Fruit fly (Drosophila melanogaster) whole organism, wandering third instar larva: ENCODE data around the gene Ykt6.

Experiments
- CrebA ChIP-seq: fragments of 200-800 bp; sonication (Bioruptor generic); optimal IDR thresholded peaks from 2 replicates; lab custom pipeline; 2016; ENCODE audit warnings: missing biosample characterization, mild to moderate bottlenecking, missing genetic modification characterization, borderline replicate concordance
- Hr78 ChIP-seq: fragments of >200 bp; optimal IDR thresholded peaks from 2 replicates; lab custom pipeline; 2017; ENCODE audit warnings: missing biosample characterization, missing genetic modification characterization
- jim ChIP-seq: fragments of 175-275, 200-325 bp; sonication (Bioruptor generic); optimal IDR thresholded peaks from 2 replicates; lab custom pipeline; 2016; ENCODE audit warnings: missing biosample characterization, mild to moderate bottlenecking, missing genetic modification characterization
- lola ChIP-seq: fragments of >200 bp; optimal IDR thresholded peaks from 2 replicates; lab custom pipeline; 2017; ENCODE audit warnings: missing biosample characterization, missing genetic modification characterization
- pan ChIP-seq: fragments of >200 bp; optimal IDR thresholded peaks from 2 replicates; lab custom pipeline; 2017
- psq ChIP-seq: fragments of 200-800 bp; sonication (Bioruptor generic); optimal IDR thresholded peaks from 3 replicates; lab custom pipeline; 2017; ENCODE audit warnings: missing biosample characterization, mild to moderate bottlenecking, missing genetic modification characterization, moderate library complexity
- rgr ChIP-seq: fragments of 200-800 bp; sonication (Bioruptor generic); optimal IDR thresholded peaks from 3 replicates; lab custom pipeline; 2016; ENCODE audit warnings: missing biosample characterization, mild to moderate bottlenecking, missing genetic modification characterization
- usp ChIP-seq: fragments of >200 bp; optimal IDR thresholded peaks from 2 replicates; lab custom pipeline; 2017; ENCODE audit warnings: missing biosample characterization, missing genetic modification characterization

dm6 chrX:7911983-7912630 lies 8.1 kb upstream of the Ykt6 start, which contains the start of gene snz:
- TF ChIP-seq jim (GFP tag; lab: Kevin White, UChicago) (no peak), rgr (GFP tag; lab: Kevin White, UChicago) (no peak), pan (lab: Kevin White, UChicago) (no peak), Hr78 (GFP tag; lab: Kevin White, UChicago) (no peak), lola (no peak), usp (GFP tag; lab: Kevin White, UChicago) (no peak), CrebA (GFP tag; lab: Kevin White, UChicago) (no peak), psq (no peak)
